Worm (Caenorhabditis elegans): Measurements from ENCODE around the gene F23A7.5.

ce11 chrX:16209122-16209521 is 19.6 kb upstream of the F23A7.5 start:
- TF ChIP-seq tra-4 (tag; optimal IDR thresholded peaks at IDR 0.05) (no peak), flt-1 (GFP tag; IDR thresholded peaks at IDR 0.05) (no peak), F13C5.2 (tag; optimal IDR thresholded peaks at IDR 0.05) (no peak), ama-1 (optimal IDR thresholded peaks at IDR 0.05) (no peak), aly-1 (tag; optimal IDR thresholded peaks at IDR 0.05) (no peak)
